Worm (Caenorhabditis elegans) whole organism, midembryonic: ENCODE results near the gene Y48E1B.8.

Experiments used
- T22C8.4 ChIP-seq: fragments of 200-800 bp; sonication (Bioruptor generic); IDR thresholded peaks from 2 replicates; pipeline ENCODE4 v1.3.6; 2022; ENCODE audit warnings: missing genetic modification characterization, missing compliant biosample characterization
- ztf-23 ChIP-seq: fragments of 200-800 bp; sonication (Bioruptor generic); IDR thresholded peaks from 2 replicates; pipeline ENCODE4 v1.3.6; 2022; ENCODE audit warnings: missing genetic modification reagents, missing genetic modification characterization, missing compliant biosample characterization

ce11 chrII:13574395-13574794 is 11.1 kb upstream of the Y48E1B.8 start:
- no peak for TF ChIP-seq T22C8.4
- no peak for TF ChIP-seq ztf-23 (GFP tag; lab: Robert Waterston, UW)
